Worm (Caenorhabditis elegans): ENCODE data around the gene mlt-8.

DNA sequence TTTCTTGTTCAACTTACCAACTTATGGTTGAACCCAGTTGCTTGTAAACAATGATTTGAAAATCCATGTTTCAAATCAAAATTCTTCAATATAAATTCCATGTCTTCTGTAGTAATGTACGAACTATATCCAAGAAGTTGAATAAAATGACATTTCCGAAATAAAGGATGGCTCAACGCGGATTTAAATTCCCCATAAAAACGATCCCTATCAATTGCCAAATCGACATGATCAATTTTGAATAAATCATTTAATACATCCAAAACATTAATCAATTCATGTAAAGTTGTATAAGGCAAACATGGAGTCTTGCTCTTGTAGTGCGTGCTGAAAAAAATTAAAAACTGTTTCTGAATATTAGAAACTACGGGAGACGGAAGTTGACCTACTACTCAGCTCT is 19.2 kb upstream of the mlt-8 start, which contains the start of gene W08F4.10:
- TF ChIP-seq T23F11.4 (GFP tag; optimal IDR thresholded peaks at IDR 0.05) (no peak), fkh-10 (GFP tag; optimal IDR thresholded peaks at IDR 0.05) (no peak), pqm-1 (tag; optimal IDR thresholded peaks at IDR 0.05) (no peak), eyg-1 (tag; optimal IDR thresholded peaks at IDR 0.05) (no peak)

All from whole organism, late embryonic.